Worm (Caenorhabditis elegans) whole organism, L4 larva: ENCODE measurements around the gene nadk-2.

Experiments used
- D1046.2 ChIP-seq: fragments of 200-800 bp; sonication (Bioruptor generic); IDR thresholded peaks from 2 replicates; pipeline ENCODE4 v1.3.6; 2022; ENCODE audit warnings: missing genetic modification characterization, missing compliant biosample characterization
- F10B5.3 ChIP-seq: sonication (generic microtip); optimal IDR thresholded peaks from 2 replicates; lab custom pipeline; 2016; ENCODE audit warnings: mild to moderate bottlenecking, missing genetic modification characterization, missing compliant biosample characterization
- F26F4.8 ChIP-seq: fragments of 200-800 bp; sonication (Bioruptor generic); conservative IDR thresholded peaks from 2 replicates; pipeline ENCODE4 v1.3.6; 2022; ENCODE audit warnings: missing genetic modification characterization, missing compliant biosample characterization
- F37D6.2 ChIP-seq: sonication (generic microtip); optimal IDR thresholded peaks from 2 replicates; lab custom pipeline; 2016; ENCODE audit warnings: mild to moderate bottlenecking, missing genetic modification characterization, missing compliant biosample characterization
- R02D3.7 ChIP-seq: fragments of 150-350 bp; sonication (generic microtip); optimal IDR thresholded peaks from 3 replicates; lab custom pipeline; 2014; ENCODE audit warnings: missing biosample characterization, missing genetic modification characterization
- T20F7.1 ChIP-seq: fragments of 200-800 bp; sonication (Bioruptor generic); optimal IDR thresholded peaks from 2 replicates; lab custom pipeline; 2018; ENCODE audit warnings: mild to moderate bottlenecking, missing genetic modification characterization, missing compliant biosample characterization
- T26A8.4 ChIP-seq: fragments of 200-800 bp; sonication (Bioruptor generic); IDR thresholded peaks from 2 replicates; pipeline ENCODE4 v1.3.6; 2022; ENCODE audit warnings: missing genetic modification characterization, missing compliant biosample characterization
- Y105C5A.15 ChIP-seq: fragments of 200-800 bp; sonication (Bioruptor generic); IDR thresholded peaks from 2 replicates; pipeline ENCODE4 v1.3.6; 2022; ENCODE audit warnings: missing genetic modification characterization, missing compliant biosample characterization
- Y5F2A.4 ChIP-seq: fragments of 200-800 bp; sonication (Bioruptor generic); optimal IDR thresholded peaks from 2 replicates; lab custom pipeline; 2018; ENCODE audit warnings: mild to moderate bottlenecking, missing genetic modification characterization, missing compliant biosample characterization
- Y75B8A.6 ChIP-seq: fragments of 200-800 bp; sonication (Bioruptor generic); IDR thresholded peaks from 2 replicates; pipeline ENCODE4 v1.3.6; 2022; ENCODE audit warnings: missing genetic modification reagents, missing genetic modification characterization, missing compliant biosample characterization
- aha-1 ChIP-seq: fragments of 150-350 bp; peaks from one replicate; lab custom pipeline; 2014; ENCODE audit warnings: missing biosample characterization, missing genetic modification characterization
- ama-1 ChIP-seq: fragments of 150-350 bp; optimal IDR thresholded peaks from 2 replicates; lab custom pipeline; 2014; ENCODE audit warnings: inconsistent platforms, mixed read lengths
- arid-1 ChIP-seq: fragments of 200-800 bp; sonication (Bioruptor generic); conservative IDR thresholded peaks from 2 replicates; pipeline ENCODE4 v1.3.6; 2022; ENCODE audit warnings: missing genetic modification reagents, missing genetic modification characterization, missing compliant biosample characterization
- ceh-82 ChIP-seq: sonication (generic microtip); optimal IDR thresholded peaks from 2 replicates; lab custom pipeline; 2017; ENCODE audit warnings: missing biosample characterization, missing genetic modification characterization
- ces-1 ChIP-seq: fragments of 150-350 bp; sonication (generic microtip); optimal IDR thresholded peaks from 4 replicates; lab custom pipeline; 2014; ENCODE audit warnings: missing biosample characterization, missing genetic modification reagents, missing genetic modification characterization
- daf-19 ChIP-seq: fragments of 200-800 bp; sonication (Bioruptor generic); conservative IDR thresholded peaks from 2 replicates; pipeline ENCODE4 v1.3.6; 2022; ENCODE audit warnings: missing genetic modification characterization, missing compliant biosample characterization
- dmd-6 ChIP-seq: fragments of 200-800 bp; sonication (Bioruptor generic); IDR thresholded peaks from 2 replicates; pipeline ENCODE4 v1.3.6; 2022; ENCODE audit warnings: missing genetic modification reagents, missing genetic modification characterization, missing compliant biosample characterization
- dmd-8 ChIP-seq: fragments of 200-800 bp; sonication (Bioruptor generic); IDR thresholded peaks from 2 replicates; pipeline ENCODE4 v1.3.6; 2022; ENCODE audit warnings: missing genetic modification characterization, missing compliant biosample characterization
- dpl-1 ChIP-seq: fragments of 150-350 bp; optimal IDR thresholded peaks from 2 replicates; lab custom pipeline; 2014; ENCODE audit warnings: missing biosample characterization, missing genetic modification reagents, missing genetic modification characterization
- gei-8 ChIP-seq: fragments of 200-800 bp; sonication (Bioruptor generic); optimal IDR thresholded peaks from 2 replicates; lab custom pipeline; 2018; ENCODE audit warnings: mild to moderate bottlenecking, missing genetic modification characterization, missing compliant biosample characterization
- lin-1 ChIP-seq: fragments of 200-800 bp; sonication (Bioruptor generic); IDR thresholded peaks from 2 replicates; pipeline ENCODE4 v1.3.6; 2022; ENCODE audit warnings: missing genetic modification reagents, missing genetic modification characterization, missing compliant biosample characterization
- lin-38 ChIP-seq: fragments of 200-800 bp; sonication (Bioruptor generic); IDR thresholded peaks from 2 replicates; pipeline ENCODE4 v1.3.6; 2022; ENCODE audit warnings: missing genetic modification reagents, missing genetic modification characterization, missing compliant biosample characterization
- lin-39 ChIP-seq: fragments of 150-350 bp; optimal IDR thresholded peaks from 2 replicates; lab custom pipeline; 2014; ENCODE audit warnings: missing biosample characterization, missing genetic modification reagents, missing genetic modification characterization
- lir-3 ChIP-seq: sonication (generic microtip); optimal IDR thresholded peaks from 2 replicates; lab custom pipeline; 2016; ENCODE audit warnings: mild to moderate bottlenecking, missing genetic modification characterization, missing compliant biosample characterization
- lsy-2 ChIP-seq, 2 experiments: fragments of 150-350 bp in 1 of 2; sonication (generic microtip) in 1 of 2; optimal IDR thresholded peaks; 2 replicates each; lab custom pipeline; 2014 to 2017; ENCODE audit warnings: missing biosample characterization in 2 of 2, missing genetic modification characterization in 2 of 2
- madf-5 ChIP-seq, 2 experiments: fragments of 200-800 bp; sonication (Bioruptor generic); IDR thresholded peaks; 2 replicates each; pipeline ENCODE4 v1.3.6; 2022; ENCODE audit warnings: missing compliant biosample characterization in 2 of 2, missing genetic modification characterization in 2 of 2
- mep-1 ChIP-seq: fragments of 150-350 bp; sonication (generic microtip); optimal IDR thresholded peaks from 3 replicates; lab custom pipeline; 2014; ENCODE audit warnings: missing biosample characterization, missing genetic modification characterization
- mxl-2 ChIP-seq: fragments of 200-800 bp; sonication (Bioruptor generic); conservative IDR thresholded peaks from 2 replicates; pipeline ENCODE4 v1.3.6; 2022; ENCODE audit warnings: missing genetic modification reagents, missing genetic modification characterization, missing compliant biosample characterization
- mxl-3 ChIP-seq: fragments of 200-800 bp; sonication (Bioruptor generic); optimal IDR thresholded peaks from 2 replicates; lab custom pipeline; 2018; ENCODE audit warnings: mild to moderate bottlenecking, missing genetic modification characterization, missing compliant biosample characterization
- nhr-10 ChIP-seq: fragments of 150-350 bp; optimal IDR thresholded peaks from 2 replicates; lab custom pipeline; 2014; ENCODE audit warnings: missing biosample characterization, missing genetic modification characterization
- nhr-11 ChIP-seq: fragments of 150-350 bp; optimal IDR thresholded peaks from 2 replicates; lab custom pipeline; 2014; ENCODE audit warnings: missing biosample characterization, missing genetic modification characterization
- nhr-237 ChIP-seq: sonication (generic microtip); optimal IDR thresholded peaks from 2 replicates; lab custom pipeline; 2017; ENCODE audit warnings: missing biosample characterization, missing genetic modification characterization
- nhr-42 ChIP-seq: fragments of 200-800 bp; sonication (Bioruptor generic); IDR thresholded peaks from 2 replicates; pipeline ENCODE4 v1.3.6; 2022; ENCODE audit warnings: missing genetic modification characterization, missing compliant biosample characterization
- nhr-6 ChIP-seq: fragments of 150-350 bp; optimal IDR thresholded peaks from 2 replicates; lab custom pipeline; 2014; ENCODE audit warnings: missing biosample characterization, missing genetic modification characterization
- pha-4 ChIP-seq, 2 experiments: fragments of 150-350 bp in 1 of 2; fragments of 200-800 bp in 1 of 2; sonication (Bioruptor generic) in 1 of 2; IDR thresholded peaks in 1 of 2; optimal IDR thresholded peaks in 1 of 2; 2 replicates each; pipeline versions ENCODE4 v1.3.6 to Lab custom; 2014 to 2022; ENCODE audit warnings: missing genetic modification characterization in 2 of 2, missing genetic modification reagents in 2 of 2, missing biosample characterization in 1 of 2, missing compliant biosample characterization in 1 of 2
- php-3 ChIP-seq: fragments of 200-800 bp; sonication (Bioruptor generic); IDR thresholded peaks from 2 replicates; pipeline ENCODE4 v1.3.6; 2022; ENCODE audit warnings: missing genetic modification reagents, missing genetic modification characterization, missing compliant biosample characterization
- pqm-1 ChIP-seq: sonication (generic microtip); optimal IDR thresholded peaks from 2 replicates; lab custom pipeline; 2017; ENCODE audit warnings: missing biosample characterization, missing genetic modification characterization
- set-16 ChIP-seq: fragments of 200-800 bp; sonication (Bioruptor generic); IDR thresholded peaks from 2 replicates; pipeline ENCODE4 v1.3.6; 2022; ENCODE audit warnings: missing genetic modification reagents, missing genetic modification characterization, missing compliant biosample characterization
- snpc-4 ChIP-seq: fragments of 150-350 bp; optimal IDR thresholded peaks from 2 replicates; lab custom pipeline; 2014; ENCODE audit warnings: missing biosample characterization, missing genetic modification characterization
- spr-3 ChIP-seq: fragments of 200-800 bp; sonication (Bioruptor generic); optimal IDR thresholded peaks from 2 replicates; lab custom pipeline; 2018; ENCODE audit warnings: mild to moderate bottlenecking, missing genetic modification characterization, missing compliant biosample characterization
- tra-1 ChIP-seq: fragments of 200-800 bp; sonication (Bioruptor generic); IDR thresholded peaks from 2 replicates; pipeline ENCODE4 v1.3.6; 2022; ENCODE audit warnings: missing genetic modification reagents, missing genetic modification characterization, missing compliant biosample characterization
- unc-130 ChIP-seq: sonication (generic microtip); optimal IDR thresholded peaks from 2 replicates; lab custom pipeline; 2016; ENCODE audit warnings: missing genetic modification reagents, missing genetic modification characterization, missing compliant biosample characterization
- unc-39 ChIP-seq: sonication (generic microtip); optimal IDR thresholded peaks from 2 replicates; lab custom pipeline; 2017; ENCODE audit warnings: missing biosample characterization, missing genetic modification characterization
- unc-62 ChIP-seq, 3 experiments: fragments of 150-350 bp in 1 of 3; sonication (generic microtip); optimal IDR thresholded peaks in 2 of 3; peaks in 1 of 3; 1 replicate in 1 of 3; 2 replicates in 2 of 3; lab custom pipeline; 2014 to 2017; ENCODE audit warnings: missing biosample characterization in 3 of 3, missing genetic modification characterization in 3 of 3, missing genetic modification reagents in 3 of 3, missing genotype in 1 of 3
- vab-7 ChIP-seq: fragments of 200-800 bp; sonication (Bioruptor generic); IDR thresholded peaks from 2 replicates; pipeline ENCODE4 v1.3.6; 2022; ENCODE audit warnings: missing genetic modification reagents, missing genetic modification characterization, missing compliant biosample characterization
- zfp-2 ChIP-seq: sonication (generic microtip); optimal IDR thresholded peaks from 2 replicates; lab custom pipeline; 2016; ENCODE audit warnings: mild to moderate bottlenecking, missing genetic modification characterization, missing compliant biosample characterization
- zfp-3 ChIP-seq: fragments of 200-800 bp; sonication (Bioruptor generic); conservative IDR thresholded peaks from 2 replicates; pipeline ENCODE4 v1.3.6; 2022; ENCODE audit warnings: missing genetic modification reagents, missing genetic modification characterization, missing compliant biosample characterization
- ztf-7 ChIP-seq: fragments of 150-350 bp; optimal IDR thresholded peaks from 2 replicates; lab custom pipeline; 2014; ENCODE audit warnings: missing biosample characterization, missing genetic modification characterization

Gene nadk-2

DNA sequence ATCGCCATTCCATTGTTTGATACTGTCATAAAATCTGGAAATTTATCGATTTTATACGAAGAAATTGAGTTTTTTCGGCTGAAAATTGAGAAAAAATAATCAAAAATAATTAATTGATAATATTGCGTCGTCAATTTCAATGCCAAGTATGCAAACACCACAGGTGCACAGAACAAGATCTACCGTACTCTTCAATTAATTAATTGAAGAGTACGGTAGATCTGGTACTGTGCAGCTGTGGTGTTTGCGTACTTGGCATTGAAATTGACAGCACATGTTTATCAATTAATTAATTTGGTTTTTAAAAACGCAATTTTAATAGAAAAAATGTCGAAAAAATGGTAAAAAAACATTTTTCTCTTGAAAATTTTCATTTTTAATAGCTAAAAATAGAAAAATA lies 39.5 kb downstream of the nadk-2 start, which contains the start of gene cnt-1:
cnt-1 (minus strand) TSS at position 36 of the 400 bp plus-strand sequence.
- no peak for TF ChIP-seq daf-19
- no peak for TF ChIP-seq lir-3
- no peak for TF ChIP-seq vab-7
- TF ChIP-seq D1046.2 (GFP tag; lab: Robert Waterston, UW): no peak
- no peak for TF ChIP-seq nhr-6 (tag; lab: Kevin White, UChicago)
- no peak for TF ChIP-seq mxl-3
- TF ChIP-seq tra-1 (GFP tag; lab: Robert Waterston, UW): 0 out of 2 replicates have a peak, but pooled peaks have one; percentile 7
- TF ChIP-seq nhr-10 (tag; lab: Kevin White, UChicago): no peak
- no peak for TF ChIP-seq nhr-11 (tag; lab: Kevin White, UChicago)
- TF ChIP-seq lin-38: peak; percentile 53
- no peak for TF ChIP-seq F26F4.8 (GFP tag; lab: Robert Waterston, UW)
- no peak for TF ChIP-seq unc-62 (GFP tag; optimal IDR thresholded peaks at IDR 0.05 in 1 of 2; lab: Kevin White, UChicago)
- no peak for TF ChIP-seq unc-62 (tag; optimal IDR thresholded peaks at IDR 0.05; lab: Kevin White, UChicago)
- no peak for TF ChIP-seq F10B5.3 (tag; lab: Kevin White, UChicago)
- TF ChIP-seq dmd-6 (GFP tag; lab: Robert Waterston, UW): no peak
- no peak for TF ChIP-seq unc-39 (tag; lab: Kevin White, UChicago)
- peak in 1 of 2 experiments; percentile 43 for TF ChIP-seq lsy-2 (tag; optimal IDR thresholded peaks at IDR 0.05; lab: Kevin White, UChicago)
- no peak for TF ChIP-seq arid-1 (GFP tag; lab: Robert Waterston, UW)
- no peak for TF ChIP-seq ces-1
- TF ChIP-seq aha-1 (tag; lab: Kevin White, UChicago): no peak
- no peak for TF ChIP-seq mep-1 (tag; lab: Kevin White, UChicago)
- TF ChIP-seq spr-3: no peak
- TF ChIP-seq ztf-7 (tag; lab: Kevin White, UChicago): no peak

ce11 chrII:12089616-12090215 lies 40.3 kb downstream of the nadk-2 start:
- TF ChIP-seq zfp-2 (tag; lab: Kevin White, UChicago) (no peak), unc-62 (GFP tag; optimal IDR thresholded peaks at IDR 0.05 in 1 of 2; lab: Kevin White, UChicago) (no peak), unc-62 (tag; optimal IDR thresholded peaks at IDR 0.05; lab: Kevin White, UChicago) (no peak), R02D3.7 (no peak), tra-1 (GFP tag; lab: Robert Waterston, UW) (0 out of 2 replicates have a peak, but pooled peaks have one; percentile 50), Y5F2A.4 (no peak), F37D6.2 (no peak), lin-39 (tag; lab: Kevin White, UChicago) (no peak), nhr-237 (no peak), nhr-42 (GFP tag; lab: Robert Waterston, UW) (no peak), dpl-1 (GFP tag; lab: Kevin White, UChicago) (peak; percentile 49), ama-1 (lab: Kevin White, UChicago) (no peak), madf-5 (GFP tag; IDR thresholded peaks at IDR 0.05; lab: Robert Waterston, UW) (no peak), ceh-82 (no peak), pha-4 (GFP tag; IDR thresholded peaks at IDR 0.05; lab: Robert Waterston, UW) (peak; percentile 46; the same call in 1 of the 2 replicates), pha-4 (tag; optimal IDR thresholded peaks at IDR 0.05; lab: Kevin White, UChicago) (no peak), Y105C5A.15 (no peak), T26A8.4 (GFP tag; lab: Robert Waterston, UW) (no peak), lsy-2 (tag; optimal IDR thresholded peaks at IDR 0.05; lab: Kevin White, UChicago) (peak in 1 of 2 experiments; percentile 73), lin-38 (peak; percentile 41), gei-8 (GFP tag; lab: Kevin White, UChicago) (no peak), daf-19 (no peak), snpc-4 (tag; lab: Kevin White, UChicago) (no peak), arid-1 (GFP tag; lab: Robert Waterston, UW) (no peak), dmd-8 (GFP tag; lab: Robert Waterston, UW) (no peak), set-16 (GFP tag; lab: Robert Waterston, UW) (no peak), mep-1 (tag; lab: Kevin White, UChicago) (peak; percentile 69), Y75B8A.6 (GFP tag; lab: Robert Waterston, UW) (no peak), php-3 (GFP tag; lab: Robert Waterston, UW) (no peak), mxl-2 (GFP tag; lab: Robert Waterston, UW) (no peak), pqm-1 (tag; lab: Kevin White, UChicago) (peak; percentile 29), T20F7.1 (GFP tag; lab: Kevin White, UChicago) (no peak), lin-1 (GFP tag; lab: Robert Waterston, UW) (no peak), zfp-3 (GFP tag; lab: Robert Waterston, UW) (no peak), unc-130 (GFP tag; lab: Kevin White, UChicago) (no peak), unc-39 (tag; lab: Kevin White, UChicago) (no peak), mxl-3 (no peak)
